Worm (Caenorhabditis elegans) whole organism, young adult: Measurements from ENCODE around the gene sri-31.

Source experiments
- B0019.2 ChIP-seq: fragments of 200-800 bp; sonication (Bioruptor generic); conservative IDR thresholded peaks from 2 replicates; pipeline ENCODE4 v1.3.6; 2022; ENCODE audit warnings: missing genetic modification reagents, missing genetic modification characterization, missing compliant biosample characterization
- B0261.1 ChIP-seq: sonication (generic microtip); optimal IDR thresholded peaks from 2 replicates; lab custom pipeline; 2016; ENCODE audit warnings: mild to moderate bottlenecking, missing genetic modification characterization, moderate library complexity, missing compliant biosample characterization
- C06A6.2 ChIP-seq: fragments of 200-800 bp; sonication (Bioruptor generic); conservative IDR thresholded peaks from 2 replicates; pipeline ENCODE4 v1.3.6; 2022; ENCODE audit warnings: missing genetic modification characterization, missing compliant biosample characterization
- C17E4.6 ChIP-seq: fragments of 200-800 bp; sonication (Bioruptor generic); IDR thresholded peaks from 2 replicates; pipeline ENCODE4 v1.3.6; 2022; ENCODE audit warnings: missing genetic modification reagents, missing genetic modification characterization, missing compliant biosample characterization
- F23B12.7 ChIP-seq: sonication (generic microtip); optimal IDR thresholded peaks from 2 replicates; lab custom pipeline; 2017; ENCODE audit warnings: missing genetic modification characterization, mild to moderate bottlenecking, missing compliant biosample characterization, antibody characterized with exemption, moderate library complexity; ENCODE audit not compliant: insufficient read depth
- F39B2.1 ChIP-seq: fragments of 200-800 bp; sonication (Bioruptor generic); IDR thresholded peaks from 2 replicates; pipeline ENCODE4 v1.3.6; 2022; ENCODE audit warnings: missing genetic modification reagents, missing genetic modification characterization, missing compliant biosample characterization
- F55B11.4 ChIP-seq: sonication (generic microtip); optimal IDR thresholded peaks from 2 replicates; lab custom pipeline; 2016; ENCODE audit warnings: missing compliant biosample characterization, missing genetic modification characterization, borderline replicate concordance; ENCODE audit not compliant: insufficient read depth
- F57C9.4 ChIP-seq: sonication (generic microtip); optimal IDR thresholded peaks from 2 replicates; lab custom pipeline; 2017; ENCODE audit warnings: mild to moderate bottlenecking, missing genetic modification characterization, missing compliant biosample characterization
- K11D2.4 ChIP-seq: fragments of 200-800 bp; sonication (Bioruptor generic); IDR thresholded peaks from 2 replicates; pipeline ENCODE4 v1.3.6; 2022; ENCODE audit warnings: missing genetic modification reagents, missing genetic modification characterization, missing compliant biosample characterization
- K12H6.12 ChIP-seq: fragments of 200-800 bp; sonication (Bioruptor generic); optimal IDR thresholded peaks from 2 replicates; lab custom pipeline; 2018; ENCODE audit warnings: mild to moderate bottlenecking, missing genetic modification characterization, missing compliant biosample characterization
- Y67H2A.10 ChIP-seq: fragments of 200-800 bp; sonication (Bioruptor generic); conservative IDR thresholded peaks from 2 replicates; pipeline ENCODE4 v1.3.6; 2022; ENCODE audit warnings: missing genetic modification reagents, missing genetic modification characterization, missing compliant biosample characterization
- Y79H2A.3 ChIP-seq: fragments of 200-800 bp; sonication (Bioruptor generic); conservative IDR thresholded peaks from 2 replicates; pipeline ENCODE4 v1.3.6; 2022; ENCODE audit warnings: missing genetic modification reagents, missing genetic modification characterization, missing compliant biosample characterization
- ZK185.1 ChIP-seq: sonication (generic microtip); optimal IDR thresholded peaks from 2 replicates; lab custom pipeline; 2016; ENCODE audit warnings: mild to moderate bottlenecking, missing genetic modification characterization, missing compliant biosample characterization; ENCODE audit not compliant: poor library complexity, severe bottlenecking
- aptf-2 ChIP-seq: fragments of 200-800 bp; sonication (Bioruptor generic); conservative IDR thresholded peaks from 2 replicates; pipeline ENCODE4 v1.3.6; 2022; ENCODE audit warnings: missing genetic modification reagents, missing genetic modification characterization, missing compliant biosample characterization
- attf-6 ChIP-seq: fragments of 200-800 bp; sonication (Bioruptor generic); IDR thresholded peaks from 2 replicates; pipeline ENCODE4 v1.3.6; 2022; ENCODE audit warnings: missing genetic modification reagents, missing genetic modification characterization, missing compliant biosample characterization
- ccch-3 ChIP-seq: fragments of 200-800 bp; sonication (Bioruptor generic); optimal IDR thresholded peaks from 2 replicates; lab custom pipeline; 2018; ENCODE audit warnings: mild to moderate bottlenecking, missing genetic modification characterization, missing compliant biosample characterization
- ceh-100 ChIP-seq: fragments of 200-800 bp; sonication (Bioruptor generic); IDR thresholded peaks from 2 replicates; pipeline ENCODE4 v1.3.6; 2022; ENCODE audit warnings: missing genetic modification reagents, missing genetic modification characterization, missing compliant biosample characterization
- ceh-58 ChIP-seq: fragments of 200-800 bp; sonication (Bioruptor generic); IDR thresholded peaks from 2 replicates; pipeline ENCODE4 v1.3.6; 2022; ENCODE audit warnings: missing genetic modification characterization, missing compliant biosample characterization
- dox-1 ChIP-seq: fragments of 200-800 bp; sonication (Bioruptor generic); IDR thresholded peaks from 2 replicates; pipeline ENCODE4 v1.3.6; 2022; ENCODE audit warnings: missing genetic modification reagents, missing genetic modification characterization, missing compliant biosample characterization
- egl-44 ChIP-seq: fragments of 200-800 bp; sonication (Bioruptor generic); IDR thresholded peaks from 2 replicates; pipeline ENCODE4 v1.3.6; 2022; ENCODE audit warnings: missing genetic modification reagents, missing genetic modification characterization, missing compliant biosample characterization
- hlh-12 ChIP-seq: sonication (generic microtip); optimal IDR thresholded peaks from 2 replicates; lab custom pipeline; 2016; ENCODE audit warnings: missing genetic modification characterization, missing compliant biosample characterization
- hrde-1 ChIP-seq: sonication (generic microtip); optimal IDR thresholded peaks from 2 replicates; lab custom pipeline; 2016; ENCODE audit warnings: missing genetic modification characterization, mild to moderate bottlenecking, missing compliant biosample characterization, moderate library complexity, missing genotype, missing genetic modification reagents, borderline replicate concordance
- let-607 ChIP-seq, 2 experiments: fragments of 200-800 bp in 1 of 2; sonication (Bioruptor generic) in 1 of 2; sonication (generic microtip) in 1 of 2; optimal IDR thresholded peaks; 2 replicates each; lab custom pipeline; 2016 to 2018; ENCODE audit warnings: mild to moderate bottlenecking in 2 of 2, missing compliant biosample characterization in 2 of 2, missing genetic modification characterization in 2 of 2, moderate library complexity in 2 of 2, missing genotype in 1 of 2
- madf-3 ChIP-seq: fragments of 200-800 bp; sonication (Bioruptor generic); IDR thresholded peaks from 2 replicates; pipeline ENCODE4 v1.3.6; 2022; ENCODE audit warnings: missing genetic modification reagents, missing genetic modification characterization, missing compliant biosample characterization
- madf-6 ChIP-seq: fragments of 200-800 bp; sonication (Bioruptor generic); IDR thresholded peaks from 2 replicates; pipeline ENCODE4 v1.3.6; 2022; ENCODE audit warnings: missing genetic modification reagents, missing genetic modification characterization, missing compliant biosample characterization
- mes-4 ChIP-seq: sonication (generic microtip); optimal IDR thresholded peaks from 2 replicates; lab custom pipeline; 2016; ENCODE audit warnings: missing genotype, missing genetic modification characterization, missing compliant biosample characterization
- nfya-1 ChIP-seq: sonication (generic microtip); optimal IDR thresholded peaks from 2 replicates; lab custom pipeline; 2017; ENCODE audit warnings: antibody characterized with exemption, missing compliant biosample characterization, missing genetic modification characterization, borderline replicate concordance; ENCODE audit not compliant: insufficient read depth
- nfyb-1 ChIP-seq: fragments of 200-800 bp; sonication (Bioruptor generic); IDR thresholded peaks from 2 replicates; pipeline ENCODE4 v1.3.6; 2022; ENCODE audit warnings: missing genetic modification reagents, missing genetic modification characterization, missing compliant biosample characterization
- nhr-120 ChIP-seq: fragments of 200-800 bp; sonication (Bioruptor generic); IDR thresholded peaks from 2 replicates; pipeline ENCODE4 v1.3.6; 2022; ENCODE audit warnings: missing genetic modification characterization, missing compliant biosample characterization
- nhr-80 ChIP-seq: sonication (generic microtip); optimal IDR thresholded peaks from 2 replicates; lab custom pipeline; 2016; ENCODE audit warnings: missing genetic modification characterization, missing compliant biosample characterization
- pbrm-1 ChIP-seq: fragments of 200-800 bp; sonication (Bioruptor generic); IDR thresholded peaks from 2 replicates; pipeline ENCODE4 v1.3.6; 2022; ENCODE audit warnings: missing genetic modification reagents, missing genetic modification characterization, missing compliant biosample characterization
- rec-8 ChIP-seq, 2 experiments: sonication (generic microtip); optimal IDR thresholded peaks; 2 replicates each; lab custom pipeline; 2016; ENCODE audit warnings: mild to moderate bottlenecking in 2 of 2, missing genetic modification characterization in 2 of 2, missing genetic modification reagents in 2 of 2, missing genotype in 2 of 2, missing biosample characterization in 1 of 2, missing compliant biosample characterization in 1 of 2, moderate library complexity in 1 of 2
- repo-1 ChIP-seq: sonication (generic microtip); optimal IDR thresholded peaks from 2 replicates; lab custom pipeline; 2017; ENCODE audit warnings: mild to moderate bottlenecking, missing genetic modification characterization, missing compliant biosample characterization
- sdz-38 ChIP-seq: sonication (generic microtip); optimal IDR thresholded peaks from 2 replicates; lab custom pipeline; 2016; ENCODE audit warnings: missing genotype, missing genetic modification characterization, missing compliant biosample characterization
- snpc-1.3 ChIP-seq: sonication (generic microtip); optimal IDR thresholded peaks from 2 replicates; lab custom pipeline; 2017; ENCODE audit warnings: missing genetic modification characterization, mild to moderate bottlenecking, missing compliant biosample characterization, antibody characterized with exemption, moderate library complexity, missing genotype, missing genetic modification reagents; ENCODE audit not compliant: insufficient read depth
- somi-1 ChIP-seq: fragments of 200-800 bp; sonication (Bioruptor generic); optimal IDR thresholded peaks from 2 replicates; lab custom pipeline; 2018; ENCODE audit warnings: mild to moderate bottlenecking, missing genetic modification characterization, missing compliant biosample characterization
- tbx-9 ChIP-seq: sonication (generic microtip); optimal IDR thresholded peaks from 2 replicates; lab custom pipeline; 2016; ENCODE audit warnings: borderline replicate concordance, missing genetic modification characterization, inconsistent platforms, missing compliant biosample characterization
- tlf-1 ChIP-seq: fragments of 200-800 bp; sonication (Bioruptor generic); optimal IDR thresholded peaks from 2 replicates; lab custom pipeline; 2018; ENCODE audit warnings: mild to moderate bottlenecking, missing genetic modification characterization, missing compliant biosample characterization
- unc-130 ChIP-seq: sonication (generic microtip); optimal IDR thresholded peaks from 2 replicates; lab custom pipeline; 2016; ENCODE audit warnings: missing genetic modification reagents, missing genetic modification characterization, missing compliant biosample characterization
- zfh-2 ChIP-seq: fragments of 200-800 bp; sonication (Bioruptor generic); conservative IDR thresholded peaks from 2 replicates; pipeline ENCODE4 v1.3.6; 2022; ENCODE audit warnings: missing genetic modification reagents, missing genetic modification characterization, missing compliant biosample characterization
- ztf-25 ChIP-seq: fragments of 200-800 bp; sonication (Bioruptor generic); IDR thresholded peaks from 2 replicates; pipeline ENCODE4 v1.3.6; 2022; ENCODE audit warnings: missing genetic modification reagents, missing genetic modification characterization, missing compliant biosample characterization
- ztf-28 ChIP-seq: fragments of 200-800 bp; sonication (Bioruptor generic); IDR thresholded peaks from 2 replicates; pipeline ENCODE4 v1.3.6; 2022; ENCODE audit warnings: missing genetic modification reagents, missing genetic modification characterization, missing compliant biosample characterization
- ztf-3 ChIP-seq: fragments of 200-800 bp; sonication (Bioruptor generic); optimal IDR thresholded peaks from 2 replicates; lab custom pipeline; 2018; ENCODE audit warnings: mild to moderate bottlenecking, missing genetic modification characterization, missing compliant biosample characterization

Gene sri-31

DNA sequence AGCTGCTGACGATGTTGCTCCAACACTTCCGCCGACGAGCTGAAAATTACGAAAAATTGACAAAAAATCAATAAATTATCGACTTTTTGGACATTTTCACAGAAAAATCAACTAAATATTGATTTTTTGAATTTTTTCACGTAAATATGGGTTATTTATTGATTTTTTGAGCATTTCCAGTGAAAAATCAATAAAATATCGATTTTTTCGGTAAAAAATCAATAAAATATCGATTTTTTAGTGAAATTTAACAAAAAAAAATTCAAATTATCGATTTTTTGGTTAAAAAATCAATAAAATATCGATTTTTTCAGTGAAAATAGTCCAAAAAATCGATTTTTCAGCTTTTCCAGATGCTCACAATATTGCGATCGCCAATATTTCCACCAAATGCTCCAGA, 19.4 kb downstream of the sri-31 start:
- TF ChIP-seq rec-8 (tag; optimal IDR thresholded peaks at IDR 0.05; lab: Kevin White, UChicago), result no peak
- TF ChIP-seq madf-3 (GFP tag; lab: Robert Waterston, UW), result no peak
- TF ChIP-seq attf-6 (GFP tag; lab: Robert Waterston, UW), result no peak
- no peak for TF ChIP-seq F39B2.1 (GFP tag; lab: Robert Waterston, UW)
- no peak for TF ChIP-seq ceh-58 (GFP tag; lab: Robert Waterston, UW)
- no peak for TF ChIP-seq nfyb-1 (GFP tag; lab: Robert Waterston, UW)
- no peak for TF ChIP-seq zfh-2 (GFP tag; lab: Robert Waterston, UW)
- TF ChIP-seq ceh-100 (GFP tag; lab: Robert Waterston, UW), result no peak
- no peak for TF ChIP-seq F23B12.7
- TF ChIP-seq nhr-120 (GFP tag; lab: Robert Waterston, UW), result no peak
- TF ChIP-seq Y67H2A.10, result no peak
- TF ChIP-seq pbrm-1 (GFP tag; lab: Robert Waterston, UW), result no peak
- no peak for TF ChIP-seq nhr-80 (tag; lab: Kevin White, UChicago)

DNA sequence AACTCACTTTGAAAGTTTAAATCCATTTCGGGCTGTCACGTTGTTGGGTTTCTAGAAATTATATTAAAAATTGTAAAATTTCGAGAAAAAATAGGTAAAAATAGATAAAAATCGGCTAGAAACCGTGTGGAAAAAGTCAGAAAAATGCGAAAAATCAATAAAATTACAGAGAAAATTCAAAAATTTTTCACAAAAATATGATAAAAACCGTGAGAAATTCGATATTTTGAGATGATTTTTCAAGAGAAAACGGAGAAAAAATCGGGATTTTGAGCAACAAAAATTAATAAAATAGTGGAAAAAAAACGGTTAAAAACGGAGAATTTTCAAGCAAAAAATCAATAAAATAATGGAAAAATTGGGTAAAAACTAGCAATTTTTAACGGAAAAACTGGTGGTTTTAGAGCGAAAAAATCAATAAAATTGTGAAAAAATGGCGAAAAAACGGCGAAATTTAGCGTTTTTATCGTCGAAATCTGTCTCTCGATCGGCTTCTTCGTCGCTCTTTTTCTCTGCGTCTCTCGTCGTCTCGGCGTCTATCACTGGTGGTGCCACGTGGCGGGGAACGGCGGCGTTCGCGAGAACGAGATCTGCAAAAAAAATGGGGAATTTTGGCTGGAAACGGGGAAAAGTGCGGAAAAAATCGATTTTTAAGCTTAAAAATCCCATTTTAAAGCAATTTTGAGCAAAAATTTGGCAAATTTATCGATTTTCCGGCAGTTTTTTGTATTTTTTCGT, 20.4 kb downstream of the sri-31 start, which contains the start of gene Y25C1A.7:
TSS of gene Y25C1A.7 (minus strand) at position 51 of the 738 bp plus-strand sequence.
- peak; percentile 78 to 92 for TF ChIP-seq let-607 (tag; optimal IDR thresholded peaks at IDR 0.05; lab: Kevin White, UChicago)
- no peak for TF ChIP-seq madf-6 (GFP tag; lab: Robert Waterston, UW)
- no peak for TF ChIP-seq ztf-25 (GFP tag; lab: Robert Waterston, UW)
- no peak for TF ChIP-seq hlh-12 (tag; lab: Kevin White, UChicago)
- TF ChIP-seq, all 124 proteins: peak for 1

DNA sequence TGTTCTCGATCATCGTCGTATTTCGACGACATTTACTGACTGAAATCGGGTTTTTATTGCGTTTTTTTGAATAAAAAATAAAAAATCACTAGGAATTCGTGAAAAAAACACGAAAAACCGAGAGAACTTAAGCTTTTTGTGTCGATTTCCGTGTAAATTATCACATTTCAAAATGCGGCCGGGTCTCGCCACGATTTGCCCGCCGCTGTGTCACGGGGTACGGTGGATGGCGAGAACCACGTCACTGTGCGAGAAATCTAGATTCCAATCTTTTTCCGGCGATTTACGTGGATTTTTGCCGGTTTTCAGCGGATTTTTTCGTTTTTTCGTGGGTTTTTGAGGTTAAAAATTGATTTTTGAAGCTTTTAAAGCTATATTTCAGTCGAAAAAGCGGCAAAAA, 26.1 kb downstream of the sri-31 start, which contains the start of gene Y25C1A.8:
TSS of gene Y25C1A.8 (minus strand) at position 45 of the 400 bp plus-strand sequence.
- TF ChIP-seq ZK185.1 (no peak), Y79H2A.3 (no peak), ccch-3 (GFP tag; lab: Kevin White, UChicago) (no peak), B0019.2 (GFP tag; lab: Robert Waterston, UW) (no peak), F57C9.4 (tag; lab: Kevin White, UChicago) (peak; percentile 67), rec-8 (tag; optimal IDR thresholded peaks at IDR 0.05; lab: Kevin White, UChicago) (no peak), mes-4 (tag; lab: Kevin White, UChicago) (no peak), tlf-1 (GFP tag; lab: Kevin White, UChicago) (no peak), zfh-2 (GFP tag; lab: Robert Waterston, UW) (peak; percentile 86), F55B11.4 (tag; lab: Kevin White, UChicago) (no peak), unc-130 (GFP tag; lab: Kevin White, UChicago) (no peak), aptf-2 (GFP tag; lab: Robert Waterston, UW) (no peak), C06A6.2 (GFP tag; lab: Robert Waterston, UW) (peak; percentile 60; the same call in 1 of the 2 replicates), hrde-1 (tag; lab: Kevin White, UChicago) (no peak), B0261.1 (tag; lab: Kevin White, UChicago) (peak; percentile 36), nfya-1 (no peak), tbx-9 (no peak), sdz-38 (tag; lab: Kevin White, UChicago) (no peak), ztf-3 (GFP tag; lab: Kevin White, UChicago) (peak; percentile 48), ztf-28 (GFP tag; lab: Robert Waterston, UW) (peak; percentile 56; the same call in 1 of the 2 replicates), dox-1 (GFP tag; lab: Robert Waterston, UW) (no peak; the same call in 1 of the 2 replicates), somi-1 (GFP tag; lab: Kevin White, UChicago) (no peak), C17E4.6 (GFP tag; lab: Robert Waterston, UW) (no peak; the same call in 1 of the 2 replicates), K12H6.12 (tag; lab: Kevin White, UChicago) (peak; percentile 70), repo-1 (tag; lab: Kevin White, UChicago) (peak; percentile 91), F39B2.1 (GFP tag; lab: Robert Waterston, UW) (no peak), snpc-1.3 (tag; lab: Kevin White, UChicago) (peak; percentile 51), K11D2.4 (GFP tag; lab: Robert Waterston, UW) (no peak; the same call in 1 of the 2 replicates), egl-44 (no peak)
